Worm (Caenorhabditis elegans) whole organism, L4 larva: ENCODE results near the gene C14C11.2.

Experiments
- ceh-20 ChIP-seq: fragments of 200-800 bp; sonication (Bioruptor generic); IDR thresholded peaks from 2 replicates; pipeline ENCODE4 v1.3.6; 2022; ENCODE audit warnings: missing genetic modification reagents, missing genetic modification characterization, missing compliant biosample characterization
- lin-29 ChIP-seq: fragments of 200-800 bp; sonication (Bioruptor generic); IDR thresholded peaks from 2 replicates; pipeline ENCODE4 v1.3.6; 2022; ENCODE audit warnings: missing genetic modification reagents, missing genetic modification characterization, missing compliant biosample characterization
- lsy-2 ChIP-seq, 2 experiments: fragments of 150-350 bp in 1 of 2; sonication (generic microtip) in 1 of 2; optimal IDR thresholded peaks; 2 replicates each; lab custom pipeline; 2014 to 2017; ENCODE audit warnings: missing biosample characterization in 2 of 2, missing genetic modification characterization in 2 of 2
- nhr-237 ChIP-seq: sonication (generic microtip); optimal IDR thresholded peaks from 2 replicates; lab custom pipeline; 2017; ENCODE audit warnings: missing biosample characterization, missing genetic modification characterization
- nhr-25 ChIP-seq: sonication (generic microtip); optimal IDR thresholded peaks from 2 replicates; lab custom pipeline; 2017; ENCODE audit warnings: missing genetic modification characterization, mild to moderate bottlenecking, missing compliant biosample characterization, antibody characterized with exemption, moderate library complexity, borderline replicate concordance; ENCODE audit not compliant: insufficient read depth
- pqm-1 ChIP-seq: sonication (generic microtip); optimal IDR thresholded peaks from 2 replicates; lab custom pipeline; 2017; ENCODE audit warnings: missing biosample characterization, missing genetic modification characterization
- snpc-4 ChIP-seq: fragments of 150-350 bp; optimal IDR thresholded peaks from 2 replicates; lab custom pipeline; 2014; ENCODE audit warnings: missing biosample characterization, missing genetic modification characterization
- ztf-11 ChIP-seq: fragments of 150-350 bp; optimal IDR thresholded peaks from 2 replicates; lab custom pipeline; 2014; ENCODE audit warnings: missing biosample characterization, missing genetic modification characterization

- TF ChIP-seq ceh-20 (GFP tag; lab: Robert Waterston, UW) (no peak), lsy-2 (tag; optimal IDR thresholded peaks at IDR 0.05; lab: Kevin White, UChicago) (no peak), snpc-4 (tag; lab: Kevin White, UChicago) (no peak), lin-29 (no peak), nhr-25 (no peak), nhr-237 (tag; lab: Kevin White, UChicago) (no peak), pqm-1 (tag; lab: Kevin White, UChicago) (no peak), ztf-11 (no peak)
Measured at ce11 chrV:5693595-5693994, 32.6 kb downstream of the C14C11.2 start.
